Worm (Caenorhabditis elegans) whole organism, L1 larva: ENCODE results near the gene srb-17.

Experiments
- Y116A8C.19 ChIP-seq: sonication (generic microtip); optimal IDR thresholded peaks from 2 replicates; lab custom pipeline; 2016; ENCODE audit warnings: missing compliant biosample characterization, missing genetic modification characterization, borderline replicate concordance
- ceh-90 ChIP-seq: sonication (generic microtip); optimal IDR thresholded peaks from 2 replicates; lab custom pipeline; 2016; ENCODE audit warnings: missing genetic modification characterization, missing compliant biosample characterization
- dpl-1 ChIP-seq, 3 experiments: fragments of 150-350 bp in 2 of 3; sonication (generic microtip) in 1 of 3; optimal IDR thresholded peaks; 2 replicates each; lab custom pipeline; 2014 to 2017; ENCODE audit warnings: missing biosample characterization in 3 of 3, missing genetic modification characterization in 3 of 3, missing genetic modification reagents in 3 of 3
- lin-13 ChIP-seq: fragments of 150-350 bp; optimal IDR thresholded peaks from 2 replicates; lab custom pipeline; 2014; ENCODE audit warnings: missing biosample characterization, missing genetic modification reagents, missing genetic modification characterization
- lin-39 ChIP-seq: fragments of 150-350 bp; optimal IDR thresholded peaks from 2 replicates; lab custom pipeline; 2014; ENCODE audit warnings: missing biosample characterization, missing genetic modification reagents, missing genetic modification characterization
- lir-3 ChIP-seq: sonication (generic microtip); optimal IDR thresholded peaks from 2 replicates; lab custom pipeline; 2016; ENCODE audit warnings: mild to moderate bottlenecking, missing genetic modification characterization, moderate library complexity, missing compliant biosample characterization; ENCODE audit not compliant: poor library complexity
- lsy-2 ChIP-seq, 2 experiments: fragments of 150-350 bp; optimal IDR thresholded peaks; 2 replicates each; lab custom pipeline; 2014; ENCODE audit warnings: missing biosample characterization in 2 of 2, missing genetic modification characterization in 2 of 2
- mab-9 ChIP-seq: fragments of 200-800 bp; sonication (Bioruptor generic); IDR thresholded peaks from 2 replicates; pipeline ENCODE4 v1.3.6; 2022; ENCODE audit warnings: missing genetic modification reagents, missing genetic modification characterization, missing compliant biosample characterization
- nhr-11 ChIP-seq: fragments of 150-350 bp; optimal IDR thresholded peaks from 2 replicates; lab custom pipeline; 2014; ENCODE audit warnings: missing biosample characterization, missing genetic modification characterization
- nhr-28 ChIP-seq: fragments of 150-350 bp; optimal IDR thresholded peaks from 2 replicates; lab custom pipeline; 2014; ENCODE audit warnings: missing biosample characterization, missing genetic modification characterization
- skn-1 ChIP-seq: fragments of 150-350 bp; optimal IDR thresholded peaks from 2 replicates; lab custom pipeline; 2014; ENCODE audit warnings: missing biosample characterization, missing genetic modification characterization
- sox-4 ChIP-seq: sonication (generic microtip); optimal IDR thresholded peaks from 2 replicates; lab custom pipeline; 2016; ENCODE audit warnings: missing genetic modification characterization, missing compliant biosample characterization

DNA sequence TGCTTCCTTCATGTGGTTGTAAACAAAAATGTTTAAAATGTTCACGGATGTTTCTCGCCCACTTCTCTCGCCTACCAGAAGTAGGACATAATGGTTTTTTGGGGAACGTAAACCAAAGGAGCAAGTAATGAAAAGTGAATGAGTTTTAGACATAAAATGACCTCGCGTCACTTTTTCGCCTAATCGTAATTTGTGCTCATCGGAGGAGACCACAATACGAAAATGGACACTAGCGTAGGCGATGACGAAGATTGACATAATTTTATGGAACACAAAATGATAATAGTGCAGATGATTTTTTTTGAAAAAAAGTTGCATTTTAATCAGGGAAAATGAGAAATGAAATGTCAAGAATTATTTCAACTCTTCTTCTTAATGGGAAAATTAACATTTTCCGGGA is 11.6 kb upstream of the srb-17 start:
- TF ChIP-seq lsy-2 (tag; optimal IDR thresholded peaks at IDR 0.05; lab: Kevin White, UChicago) (no peak), nhr-11 (tag; lab: Kevin White, UChicago) (no peak), sox-4 (tag; lab: Kevin White, UChicago) (no peak), lir-3 (no peak), lin-39 (tag; lab: Kevin White, UChicago) (no peak), Y116A8C.19 (tag; lab: Kevin White, UChicago) (no peak), lin-13 (no peak), skn-1 (no peak), nhr-28 (tag; lab: Kevin White, UChicago) (no peak), ceh-90 (tag; lab: Kevin White, UChicago) (no peak), mab-9 (GFP tag; lab: Robert Waterston, UW) (no peak), dpl-1 (GFP tag; optimal IDR thresholded peaks at IDR 0.05; lab: Kevin White, UChicago) (no peak)
